Worm (Caenorhabditis elegans) whole organism, late embryonic: ENCODE results near the gene fbxa-12.

Source experiments
- ama-1 ChIP-seq: fragments of 150-350 bp; optimal IDR thresholded peaks from 2 replicates; lab custom pipeline; 2014
- ceh-45 ChIP-seq: fragments of 200-800 bp; sonication (Bioruptor generic); IDR thresholded peaks from 2 replicates; pipeline ENCODE4 v1.3.6; 2022; ENCODE audit warnings: missing genetic modification reagents, missing genetic modification characterization, missing compliant biosample characterization
- ceh-6 ChIP-seq: fragments of 200-800 bp; sonication (Bioruptor generic); optimal IDR thresholded peaks from 2 replicates; lab custom pipeline; 2018; ENCODE audit warnings: mild to moderate bottlenecking, missing genetic modification characterization, missing compliant biosample characterization
- dmd-4 ChIP-seq: sonication (generic microtip); optimal IDR thresholded peaks from 2 replicates; lab custom pipeline; 2016; ENCODE audit warnings: borderline replicate concordance, missing genetic modification characterization, missing compliant biosample characterization
- dve-1 ChIP-seq: sonication (generic microtip); optimal IDR thresholded peaks from 2 replicates; lab custom pipeline; 2017; ENCODE audit warnings: antibody characterized with exemption, mild to moderate bottlenecking, missing genetic modification characterization, missing compliant biosample characterization
- elt-4 ChIP-seq: sonication (generic microtip); optimal IDR thresholded peaks from 2 replicates; lab custom pipeline; 2016; ENCODE audit warnings: missing genetic modification characterization, missing compliant biosample characterization
- fax-1 ChIP-seq: sonication (generic microtip); optimal IDR thresholded peaks from 2 replicates; lab custom pipeline; 2016; ENCODE audit warnings: missing genotype, missing genetic modification characterization, missing compliant biosample characterization
- pha-4 ChIP-seq: fragments of 150-350 bp; optimal IDR thresholded peaks from 2 replicates; lab custom pipeline; 2018; ENCODE audit warnings: missing biosample characterization, missing genetic modification reagents, missing genetic modification characterization
- rnt-1 ChIP-seq: sonication (generic microtip); optimal IDR thresholded peaks from 2 replicates; lab custom pipeline; 2016; ENCODE audit warnings: missing genetic modification characterization, missing compliant biosample characterization
- sdc-2 ChIP-seq: sonication (generic microtip); optimal IDR thresholded peaks from 2 replicates; lab custom pipeline; 2016; ENCODE audit warnings: missing genotype, missing genetic modification characterization, missing compliant biosample characterization
- syd-9 ChIP-seq: sonication (generic microtip); optimal IDR thresholded peaks from 2 replicates; lab custom pipeline; 2016; ENCODE audit warnings: mild to moderate bottlenecking, missing genetic modification characterization, moderate library complexity, missing compliant biosample characterization
- tbx-2 ChIP-seq: sonication (generic microtip); optimal IDR thresholded peaks from 2 replicates; lab custom pipeline; 2016; ENCODE audit warnings: missing genetic modification characterization, missing compliant biosample characterization
- ztf-16 ChIP-seq: sonication (generic microtip); optimal IDR thresholded peaks from 2 replicates; lab custom pipeline; 2017; ENCODE audit warnings: missing genetic modification characterization, missing compliant biosample characterization

ce11 chrIII:2239587-2240144 is 20.2 kb downstream of the fbxa-12 start, which contains the start of gene C39B5.10:
- TF ChIP-seq dve-1 (tag; lab: Kevin White, UChicago) (no peak), ztf-16 (no peak), fax-1 (tag; lab: Kevin White, UChicago) (no peak), tbx-2 (tag; lab: Kevin White, UChicago) (no peak), pha-4 (tag; lab: Kevin White, UChicago) (no peak), ama-1 (lab: Kevin White, UChicago) (no peak), syd-9 (tag; lab: Kevin White, UChicago) (no peak), sdc-2 (tag; lab: Kevin White, UChicago) (no peak), ceh-6 (GFP tag; lab: Kevin White, UChicago) (no peak), rnt-1 (tag; lab: Kevin White, UChicago) (no peak), elt-4 (tag; lab: Kevin White, UChicago) (no peak), dmd-4 (tag; lab: Kevin White, UChicago) (no peak), ceh-45 (no peak)
